Worm (Caenorhabditis elegans) whole organism, L1 larva: ENCODE results near the gene F09E5.16.

Experiments used
- C04F5.9 ChIP-seq: sonication (generic microtip); optimal IDR thresholded peaks from 2 replicates; lab custom pipeline; 2016; ENCODE audit warnings: missing genetic modification characterization, missing compliant biosample characterization
- C16A3.4 ChIP-seq: fragments of 150-350 bp; optimal IDR thresholded peaks from 2 replicates; lab custom pipeline; 2014; ENCODE audit warnings: missing biosample characterization, missing genetic modification characterization
- C34B4.2 ChIP-seq: sonication (generic microtip); optimal IDR thresholded peaks from 2 replicates; lab custom pipeline; 2017; ENCODE audit warnings: mild to moderate bottlenecking, missing genetic modification characterization, missing compliant biosample characterization
- F16B12.6 ChIP-seq: fragments of 150-350 bp; optimal IDR thresholded peaks from 2 replicates; lab custom pipeline; 2014; ENCODE audit warnings: missing biosample characterization, missing genetic modification characterization
- Y116A8C.19 ChIP-seq: sonication (generic microtip); optimal IDR thresholded peaks from 2 replicates; lab custom pipeline; 2016; ENCODE audit warnings: missing compliant biosample characterization, missing genetic modification characterization, borderline replicate concordance
- alr-1 ChIP-seq: fragments of 200-800 bp; sonication (Bioruptor generic); optimal IDR thresholded peaks from 2 replicates; lab custom pipeline; 2018; ENCODE audit warnings: borderline replicate concordance, mild to moderate bottlenecking, missing genetic modification characterization, missing compliant biosample characterization
- ama-1 ChIP-seq: fragments of 150-350 bp; optimal IDR thresholded peaks from 2 replicates; lab custom pipeline; 2014
- blmp-1 ChIP-seq: fragments of 150-350 bp; optimal IDR thresholded peaks from 2 replicates; lab custom pipeline; 2014; ENCODE audit warnings: missing biosample characterization, missing genetic modification characterization
- ceh-63 ChIP-seq: fragments of 200-800 bp; sonication (Bioruptor generic); optimal IDR thresholded peaks from 2 replicates; lab custom pipeline; 2018; ENCODE audit warnings: mild to moderate bottlenecking, missing genetic modification characterization, missing compliant biosample characterization
- ceh-8 ChIP-seq: fragments of 200-800 bp; sonication (Bioruptor generic); optimal IDR thresholded peaks from 2 replicates; lab custom pipeline; 2018; ENCODE audit warnings: mild to moderate bottlenecking, missing genetic modification characterization, moderate library complexity, missing compliant biosample characterization
- ceh-90 ChIP-seq: sonication (generic microtip); optimal IDR thresholded peaks from 2 replicates; lab custom pipeline; 2016; ENCODE audit warnings: missing genetic modification characterization, missing compliant biosample characterization
- dpl-1 ChIP-seq, 3 experiments: fragments of 150-350 bp in 2 of 3; sonication (generic microtip) in 1 of 3; optimal IDR thresholded peaks; 2 replicates each; lab custom pipeline; 2014 to 2017; ENCODE audit warnings: missing biosample characterization in 3 of 3, missing genetic modification characterization in 3 of 3, missing genetic modification reagents in 3 of 3
- efl-1 ChIP-seq, 4 experiments: fragments of 150-350 bp; optimal IDR thresholded peaks in 3 of 4; peaks in 1 of 4; 1 replicate in 1 of 4; 2 replicates in 3 of 4; lab custom pipeline; 2014; ENCODE audit warnings: missing biosample characterization in 2 of 4, missing genetic modification characterization in 2 of 4, missing genetic modification reagents in 2 of 4
- elt-3 ChIP-seq, 6 experiments: fragments of 150-350 bp in 1 of 6; sonication (generic microtip); optimal IDR thresholded peaks; 2 replicates each; lab custom pipeline; 2017 to 2018; ENCODE audit warnings: missing biosample characterization in 6 of 6, missing genetic modification characterization in 6 of 6, inconsistent platforms in 1 of 6
- ets-5 ChIP-seq: fragments of 200-800 bp; sonication (Bioruptor generic); IDR thresholded peaks from 2 replicates; pipeline ENCODE4 v1.3.6; 2022; ENCODE audit warnings: missing genetic modification characterization, missing compliant biosample characterization
- fkh-8 ChIP-seq: sonication (generic microtip); optimal IDR thresholded peaks from 2 replicates; lab custom pipeline; 2016; ENCODE audit warnings: mild to moderate bottlenecking, missing genetic modification characterization, missing compliant biosample characterization
- fos-1 ChIP-seq: fragments of 150-350 bp; optimal IDR thresholded peaks from 2 replicates; lab custom pipeline; 2014; ENCODE audit warnings: missing biosample characterization, missing genetic modification characterization
- grh-1 ChIP-seq: fragments of 200-800 bp; sonication (Bioruptor generic); IDR thresholded peaks from 2 replicates; pipeline ENCODE4 v1.3.6; 2022; ENCODE audit warnings: missing genetic modification reagents, missing genetic modification characterization, missing compliant biosample characterization
- hlh-17 ChIP-seq: fragments of 200-800 bp; sonication (Bioruptor generic); optimal IDR thresholded peaks from 2 replicates; lab custom pipeline; 2018; ENCODE audit warnings: missing genetic modification characterization, mild to moderate bottlenecking, missing compliant biosample characterization, moderate library complexity, borderline replicate concordance
- hlh-4 ChIP-seq: sonication (generic microtip); optimal IDR thresholded peaks from 2 replicates; lab custom pipeline; 2016; ENCODE audit warnings: mild to moderate bottlenecking, missing genetic modification characterization, missing compliant biosample characterization
- hpl-2 ChIP-seq: fragments of 150-350 bp; optimal IDR thresholded peaks from 2 replicates; lab custom pipeline; 2014; ENCODE audit warnings: missing biosample characterization, missing genetic modification reagents, missing genetic modification characterization
- irx-1 ChIP-seq: sonication (generic microtip); optimal IDR thresholded peaks from 2 replicates; lab custom pipeline; 2016; ENCODE audit warnings: missing genetic modification characterization, missing compliant biosample characterization
- isw-1 ChIP-seq: fragments of 200-800 bp; sonication (Bioruptor generic); IDR thresholded peaks from 2 replicates; pipeline ENCODE4 v1.3.6; 2022; ENCODE audit warnings: missing genetic modification characterization, missing compliant biosample characterization
- jun-1 ChIP-seq: fragments of 150-350 bp; optimal IDR thresholded peaks from 2 replicates; lab custom pipeline; 2014; ENCODE audit warnings: missing biosample characterization, missing genetic modification reagents, missing genetic modification characterization
- lin-14 ChIP-seq: fragments of 200-800 bp; sonication (Bioruptor generic); optimal IDR thresholded peaks from 2 replicates; lab custom pipeline; 2018; ENCODE audit warnings: mild to moderate bottlenecking, missing genetic modification characterization, moderate library complexity, missing compliant biosample characterization
- lin-15B ChIP-seq: fragments of 150-350 bp; sonication (generic microtip); optimal IDR thresholded peaks from 3 replicates; lab custom pipeline; 2014; ENCODE audit warnings: missing biosample characterization, missing genetic modification characterization
- lin-39 ChIP-seq: fragments of 150-350 bp; optimal IDR thresholded peaks from 2 replicates; lab custom pipeline; 2014; ENCODE audit warnings: missing biosample characterization, missing genetic modification reagents, missing genetic modification characterization
- mab-9 ChIP-seq: fragments of 200-800 bp; sonication (Bioruptor generic); IDR thresholded peaks from 2 replicates; pipeline ENCODE4 v1.3.6; 2022; ENCODE audit warnings: missing genetic modification reagents, missing genetic modification characterization, missing compliant biosample characterization
- mdl-1 ChIP-seq, 2 experiments: fragments of 150-350 bp; optimal IDR thresholded peaks; 2 replicates each; lab custom pipeline; 2014 to 2017; ENCODE audit warnings: missing biosample characterization in 2 of 2, missing genetic modification characterization in 2 of 2, inconsistent platforms in 1 of 2
- mef-2 ChIP-seq: fragments of 150-350 bp; optimal IDR thresholded peaks from 2 replicates; lab custom pipeline; 2014; ENCODE audit warnings: missing biosample characterization, missing genetic modification characterization
- mep-1 ChIP-seq: fragments of 150-350 bp; optimal IDR thresholded peaks from 2 replicates; lab custom pipeline; 2014; ENCODE audit warnings: missing biosample characterization, missing genetic modification characterization
- nhr-11 ChIP-seq: fragments of 150-350 bp; optimal IDR thresholded peaks from 2 replicates; lab custom pipeline; 2014; ENCODE audit warnings: missing biosample characterization, missing genetic modification characterization
- nhr-20 ChIP-seq: sonication (generic microtip); optimal IDR thresholded peaks from 2 replicates; lab custom pipeline; 2016; ENCODE audit warnings: mild to moderate bottlenecking, missing genetic modification characterization, missing compliant biosample characterization
- nhr-237 ChIP-seq: fragments of 150-350 bp; optimal IDR thresholded peaks from 2 replicates; lab custom pipeline; 2014; ENCODE audit warnings: missing biosample characterization, missing genetic modification characterization
- nhr-47 ChIP-seq: sonication (generic microtip); optimal IDR thresholded peaks from 2 replicates; lab custom pipeline; 2016; ENCODE audit warnings: mild to moderate bottlenecking, missing genetic modification characterization, moderate library complexity, missing compliant biosample characterization
- nhr-84 ChIP-seq: sonication (generic microtip); optimal IDR thresholded peaks from 2 replicates; lab custom pipeline; 2017; ENCODE audit warnings: missing biosample characterization, missing genetic modification characterization
- nhr-85 ChIP-seq: sonication (generic microtip); peaks from one replicate; lab custom pipeline; 2016; ENCODE audit warnings: missing genetic modification characterization, inconsistent platforms, missing compliant biosample characterization
- pag-3 ChIP-seq: sonication (generic microtip); optimal IDR thresholded peaks from 2 replicates; lab custom pipeline; 2017; ENCODE audit warnings: missing genetic modification characterization, mild to moderate bottlenecking, missing compliant biosample characterization, antibody characterized with exemption, borderline replicate concordance; ENCODE audit not compliant: insufficient read depth
- pax-3 ChIP-seq: fragments of 200-800 bp; sonication (Bioruptor generic); optimal IDR thresholded peaks from 2 replicates; lab custom pipeline; 2018; ENCODE audit warnings: mild to moderate bottlenecking, missing genetic modification characterization, moderate library complexity, missing compliant biosample characterization
- pqm-1 ChIP-seq: sonication (generic microtip); optimal IDR thresholded peaks from 3 replicates; lab custom pipeline; 2017; ENCODE audit warnings: missing biosample characterization, missing genetic modification characterization
- rnt-1 ChIP-seq: sonication (generic microtip); optimal IDR thresholded peaks from 2 replicates; lab custom pipeline; 2016; ENCODE audit warnings: mild to moderate bottlenecking, missing genetic modification characterization, moderate library complexity, missing compliant biosample characterization
- snu-23 ChIP-seq: sonication (generic microtip); optimal IDR thresholded peaks from 2 replicates; lab custom pipeline; 2016; ENCODE audit warnings: missing genetic modification characterization, missing compliant biosample characterization
- sox-4 ChIP-seq: sonication (generic microtip); optimal IDR thresholded peaks from 2 replicates; lab custom pipeline; 2016; ENCODE audit warnings: missing genetic modification characterization, missing compliant biosample characterization
- sptf-1 ChIP-seq: fragments of 150-350 bp; optimal IDR thresholded peaks from 2 replicates; lab custom pipeline; 2014; ENCODE audit warnings: missing biosample characterization, missing genetic modification characterization
- swsn-7 ChIP-seq: sonication (generic microtip); optimal IDR thresholded peaks from 2 replicates; lab custom pipeline; 2016; ENCODE audit warnings: missing genetic modification characterization, missing compliant biosample characterization
- tlp-1 ChIP-seq: fragments of 150-350 bp; optimal IDR thresholded peaks from 2 replicates; lab custom pipeline; 2014; ENCODE audit warnings: missing biosample characterization, missing genetic modification characterization
- unc-86 ChIP-seq: sonication (generic microtip); optimal IDR thresholded peaks from 2 replicates; lab custom pipeline; 2016; ENCODE audit warnings: missing genetic modification characterization, missing compliant biosample characterization
- xbp-1 ChIP-seq: sonication (generic microtip); optimal IDR thresholded peaks from 2 replicates; lab custom pipeline; 2016; ENCODE audit warnings: missing genetic modification characterization, missing compliant biosample characterization
- zip-4 ChIP-seq: fragments of 200-800 bp; sonication (Bioruptor generic); optimal IDR thresholded peaks from 2 replicates; lab custom pipeline; 2018; ENCODE audit warnings: mild to moderate bottlenecking, missing genetic modification characterization, moderate library complexity, missing compliant biosample characterization
- ztf-11 ChIP-seq, 2 experiments: sonication (generic microtip); optimal IDR thresholded peaks; 2 replicates each; lab custom pipeline; 2016 to 2017; ENCODE audit warnings: missing genetic modification characterization in 2 of 2, missing biosample characterization in 1 of 2, missing compliant biosample characterization in 1 of 2

The F09E5.16 gene

ce11 chrII:5407548-5407947 lies 42.0 kb upstream of the F09E5.16 start, which contains the start of gene clec-141:
TSS of gene clec-141 (minus strand) at chrII:5407648.
- no peak for TF ChIP-seq efl-1 (optimal IDR thresholded peaks at IDR 0.05; lab: Kevin White, UChicago)
- TF ChIP-seq efl-1 (GFP tag; optimal IDR thresholded peaks at IDR 0.05 in 1 of 2; lab: Kevin White, UChicago) = no peak
- no peak for TF ChIP-seq tlp-1 (tag; lab: Kevin White, UChicago)
- TF ChIP-seq fos-1 = no peak
- no peak for TF ChIP-seq rnt-1 (tag; lab: Kevin White, UChicago)
- no peak for TF ChIP-seq sox-4 (tag; lab: Kevin White, UChicago)
- no peak for TF ChIP-seq C34B4.2 (tag; lab: Kevin White, UChicago)
- no peak for TF ChIP-seq hpl-2
- TF ChIP-seq ets-5 (GFP tag; lab: Robert Waterston, UW) = no peak
- TF ChIP-seq mep-1 (tag; lab: Kevin White, UChicago) = no peak
- no peak for TF ChIP-seq irx-1 (tag; lab: Kevin White, UChicago)
- no peak for TF ChIP-seq C04F5.9 (tag; lab: Kevin White, UChicago)
- no peak for TF ChIP-seq jun-1 (tag; lab: Kevin White, UChicago)
- no peak for TF ChIP-seq dpl-1 (GFP tag; optimal IDR thresholded peaks at IDR 0.05; lab: Kevin White, UChicago)
- TF ChIP-seq ceh-8 = no peak
- no peak for TF ChIP-seq ceh-63 (GFP tag; lab: Kevin White, UChicago)
- no peak for TF ChIP-seq F16B12.6 (tag; lab: Kevin White, UChicago)

- TF ChIP-seq isw-1 (GFP tag; lab: Robert Waterston, UW) (no peak), mab-9 (GFP tag; lab: Robert Waterston, UW) (no peak), nhr-47 (tag; lab: Kevin White, UChicago) (peak; percentile 4), ceh-90 (tag; lab: Kevin White, UChicago) (no peak), fkh-8 (tag; lab: Kevin White, UChicago) (no peak), mdl-1 (tag; optimal IDR thresholded peaks at IDR 0.05; lab: Kevin White, UChicago) (peak in 1 of 2 experiments; percentile 1), lin-15B (no peak), mef-2 (tag; lab: Kevin White, UChicago) (no peak), hlh-17 (no peak), pag-3 (tag; lab: Kevin White, UChicago) (no peak), Y116A8C.19 (tag; lab: Kevin White, UChicago) (no peak), pqm-1 (tag; lab: Kevin White, UChicago) (no peak), nhr-237 (tag; lab: Kevin White, UChicago) (no peak), elt-3 (tag; optimal IDR thresholded peaks at IDR 0.05; lab: Kevin White, UChicago) (peak in 1 of 6 experiments; percentile 51), sptf-1 (tag; lab: Kevin White, UChicago) (no peak), rnt-1 (tag; lab: Kevin White, UChicago) (peak; percentile 20), xbp-1 (peak; percentile 30), lin-14 (no peak), C16A3.4 (tag; lab: Kevin White, UChicago) (peak; percentile 35), pax-3 (tag; lab: Kevin White, UChicago) (no peak), lin-39 (no peak), unc-86 (tag; lab: Kevin White, UChicago) (no peak), blmp-1 (tag; lab: Kevin White, UChicago) (peak; percentile 24), C04F5.9 (tag; lab: Kevin White, UChicago) (no peak), dpl-1 (GFP tag; optimal IDR thresholded peaks at IDR 0.05; lab: Kevin White, UChicago) (peak; percentile 8 to 41 (median 20)), hpl-2 (no peak), grh-1 (GFP tag; lab: Robert Waterston, UW) (no peak), sox-4 (tag; lab: Kevin White, UChicago) (no peak), hlh-4 (tag; lab: Kevin White, UChicago) (no peak), nhr-85 (tag; lab: Kevin White, UChicago) (no peak), F16B12.6 (tag; lab: Kevin White, UChicago) (no peak), nhr-11 (tag; lab: Kevin White, UChicago) (no peak), nhr-84 (tag; lab: Kevin White, UChicago) (no peak), zip-4 (GFP tag; lab: Kevin White, UChicago) (no peak), tlp-1 (tag; lab: Kevin White, UChicago) (no peak), ama-1 (lab: Kevin White, UChicago) (no peak), ztf-11 (tag; optimal IDR thresholded peaks at IDR 0.05; lab: Kevin White, UChicago) (no peak), jun-1 (tag; lab: Kevin White, UChicago) (no peak), nhr-20 (peak; percentile 39), swsn-7 (tag; lab: Kevin White, UChicago) (peak; percentile 25), snu-23 (GFP tag; lab: Kevin White, UChicago) (peak; percentile 32), alr-1 (tag; lab: Kevin White, UChicago) (no peak)
Measured at ce11 chrII:5399201-5399600, 33.7 kb upstream of the F09E5.16 start, which contains the start of gene mog-5. TSS of gene mog-5 (plus strand) at chrII:5399538.
